In the genomic region with DNA sequence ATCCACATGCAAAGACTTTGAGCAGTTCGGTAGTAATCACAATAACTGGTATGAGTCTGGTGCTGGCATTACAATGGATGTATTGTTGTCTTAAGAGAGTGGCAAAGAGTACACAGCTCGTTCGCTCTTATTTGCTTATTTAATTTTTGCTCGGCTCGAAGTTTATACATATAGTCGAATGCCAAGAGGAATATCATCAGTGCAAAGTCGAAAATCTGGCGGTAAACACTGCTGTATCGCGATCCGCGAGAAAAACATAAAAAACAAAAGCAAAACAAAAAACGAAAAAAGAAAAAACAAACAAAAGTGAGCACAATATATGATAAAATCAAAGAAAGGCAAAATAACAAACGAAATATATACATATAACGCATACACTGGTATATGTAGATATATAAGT, we compare ENCODE assay signal across 5 fruit fly cellular contexts.
A peak's percentile ranks its signal among the peaks of the same experiment; 100 is the strongest.
TF ChIP-seq lines count a peak whose summit lies in the region.

A gene (plus strand): TSS at position 194 of the 400 bp plus-strand sequence.

- no peak for TF ChIP-seq CTCF in whole organism, embryonic (GFP tag; optimal IDR thresholded peaks at IDR 0.05; lab: Kevin White, UChicago)

TF ChIP-seq in whole organism, adult, 20 proteins besides CTCF, POLR2A, EP300 and RAD21 (continues in another document):
- TF ChIP-seq CG5204 (GFP tag; optimal IDR thresholded peaks at IDR 0.05; lab: Kevin White, UChicago) (peak; percentile 84), Crg-1 (GFP tag; optimal IDR thresholded peaks at IDR 0.05; lab: Kevin White, UChicago) (peak; percentile 31), toe (GFP tag; optimal IDR thresholded peaks at IDR 0.05; lab: Kevin White, UChicago) (peak; percentile 95), CG11617 (GFP tag; optimal IDR thresholded peaks at IDR 0.05; lab: Kevin White, UChicago) (peak; percentile 91), cic (GFP tag; optimal IDR thresholded peaks at IDR 0.05; lab: Kevin White, UChicago) (peak; percentile 58), Mnt (GFP tag; optimal IDR thresholded peaks at IDR 0.05; lab: Kevin White, UChicago) (peak; percentile 45), CG7101 (tag; optimal IDR thresholded peaks at IDR 0.05; lab: Kevin White, UChicago) (peak; percentile 53), Clk (GFP tag; optimal IDR thresholded peaks at IDR 0.05; lab: Kevin White, UChicago) (peak; percentile 25), cnc (optimal IDR thresholded peaks at IDR 0.05; lab: Kevin White, UChicago) (no peak), CG1620 (GFP tag; optimal IDR thresholded peaks at IDR 0.05; lab: Kevin White, UChicago) (peak; percentile 66), CG33017 (tag; optimal IDR thresholded peaks at IDR 0.05; lab: Kevin White, UChicago) (peak; percentile 75), bab1 (GFP tag; optimal IDR thresholded peaks at IDR 0.05; lab: Kevin White, UChicago) (no peak), pad (GFP tag; optimal IDR thresholded peaks at IDR 0.05; lab: Kevin White, UChicago) (peak; percentile 25), kay (GFP tag; lab: Kevin White, UChicago; ENCODE audit: borderline replicate concordance) (peak; percentile 99), ovo (GFP tag; optimal IDR thresholded peaks at IDR 0.05; lab: Kevin White, UChicago) (peak; percentile 53), CG12768 (GFP tag; optimal IDR thresholded peaks at IDR 0.05; lab: Kevin White, UChicago) (peak; percentile 91), Hr96 (GFP tag; optimal IDR thresholded peaks at IDR 0.05; lab: Kevin White, UChicago) (peak; percentile 94)

TF ChIP-seq in whole organism, embryonic, 481 proteins besides CTCF, POLR2A, EP300 and RAD21 (continues in another document):
- TF ChIP-seq Stat92E (GFP tag; optimal IDR thresholded peaks at IDR 0.05; lab: Kevin White, UChicago) (peak in 1 of 3 experiments; percentile 32), gro (GFP tag; optimal IDR thresholded peaks at IDR 0.05; lab: Kevin White, UChicago) (peak; percentile 30), CG15073 (GFP tag; optimal IDR thresholded peaks at IDR 0.05; lab: Kevin White, UChicago) (no peak), CG6765 (GFP tag; optimal IDR thresholded peaks at IDR 0.05; lab: Kevin White, UChicago) (peak; percentile 24), HHEX (GFP tag; optimal IDR thresholded peaks at IDR 0.05; lab: Kevin White, UChicago) (peak; percentile 24), nom (GFP tag; optimal IDR thresholded peaks at IDR 0.05; lab: Kevin White, UChicago) (peak; percentile 100), Deaf1 (tag; optimal IDR thresholded peaks at IDR 0.05; lab: Kevin White, UChicago) (peak; percentile 42), hb (GFP tag; IDR thresholded peaks at IDR 0.05; lab: Robert Waterston, UW; ENCODE audit: partially characterized antibody) (no peak), Hmr (GFP tag; optimal IDR thresholded peaks at IDR 0.05; lab: Kevin White, UChicago) (peak; percentile 55), amos (GFP tag; IDR thresholded peaks at IDR 0.05; lab: Robert Waterston, UW; ENCODE audit: partially characterized antibody) (no peak; the same call in 1 of the 2 replicates), sob (GFP tag; IDR thresholded peaks at IDR 0.05; lab: Robert Waterston, UW) (peak; percentile 53; the same call in 1 of the 2 replicates), CG3281 (GFP tag; optimal IDR thresholded peaks at IDR 0.05; lab: Kevin White, UChicago) (peak; percentile 21), Nf-YC (tag; optimal IDR thresholded peaks at IDR 0.05; lab: Kevin White, UChicago) (no peak), Dref (GFP tag; IDR thresholded peaks at IDR 0.05; lab: Robert Waterston, UW) (no peak), lab (GFP tag; optimal IDR thresholded peaks at IDR 0.05; lab: Kevin White, UChicago) (peak; percentile 62), CG32532 (GFP tag; IDR thresholded peaks at IDR 0.05; lab: Robert Waterston, UW) (peak; percentile 41; the same call in 1 of the 2 replicates)

TF ChIP-seq in whole organism, prepupa, 60 proteins besides CTCF, POLR2A, EP300 and RAD21 (continues in another document):
- peak; percentile 88 for TF ChIP-seq CG8632 (GFP tag; optimal IDR thresholded peaks at IDR 0.05; lab: Kevin White, UChicago)
- TF ChIP-seq CG16779 (tag; optimal IDR thresholded peaks at IDR 0.05; lab: Kevin White, UChicago): peak; percentile 99
- TF ChIP-seq CG4318 (GFP tag; optimal IDR thresholded peaks at IDR 0.05; lab: Kevin White, UChicago): peak; percentile 55
- peak; percentile 100 for TF ChIP-seq ss (GFP tag; optimal IDR thresholded peaks at IDR 0.05; lab: Kevin White, UChicago)
- peak; percentile 39 for TF ChIP-seq CG31627 (GFP tag; optimal IDR thresholded peaks at IDR 0.05; lab: Kevin White, UChicago)
- TF ChIP-seq fd85E (GFP tag; optimal IDR thresholded peaks at IDR 0.05; lab: Kevin White, UChicago): peak; percentile 87
- TF ChIP-seq Ets96B (tag; optimal IDR thresholded peaks at IDR 0.05; lab: Kevin White, UChicago): peak; percentile 98
- peak; percentile 86 for TF ChIP-seq Met (GFP tag; optimal IDR thresholded peaks at IDR 0.05; lab: Kevin White, UChicago)
- TF ChIP-seq esn (GFP tag; optimal IDR thresholded peaks at IDR 0.05; lab: Kevin White, UChicago): peak; percentile 84
- peak; percentile 91 for TF ChIP-seq CG34406 (GFP tag; optimal IDR thresholded peaks at IDR 0.05; lab: Kevin White, UChicago)
- TF ChIP-seq spab (GFP tag; optimal IDR thresholded peaks at IDR 0.05; lab: Kevin White, UChicago): peak; percentile 98
- TF ChIP-seq Ets21C (GFP tag; optimal IDR thresholded peaks at IDR 0.05; lab: Kevin White, UChicago): peak; percentile 42
- peak; percentile 87; the same call in 1 of the 2 replicates for TF ChIP-seq CG11294 (GFP tag; IDR thresholded peaks at IDR 0.05; lab: Robert Waterston, UW)
- peak; percentile 99 for TF ChIP-seq CG6854 (GFP tag; optimal IDR thresholded peaks at IDR 0.05; lab: Kevin White, UChicago)
- TF ChIP-seq Gug (GFP tag; IDR thresholded peaks at IDR 0.05; lab: Robert Waterston, UW): peak; percentile 95
- TF ChIP-seq Eip93F (GFP tag; optimal IDR thresholded peaks at IDR 0.05; lab: Kevin White, UChicago): peak; percentile 63
- peak; percentile 99 for TF ChIP-seq CG6163 (GFP tag; IDR thresholded peaks at IDR 0.05; lab: Robert Waterston, UW)
- TF ChIP-seq vri (GFP tag; optimal IDR thresholded peaks at IDR 0.05; lab: Kevin White, UChicago): peak; percentile 95

TF ChIP-seq in whole organism, pupa, 21 proteins besides CTCF, POLR2A, EP300 and RAD21 (continues in another document):
- TF ChIP-seq fd96Ca (GFP tag; IDR thresholded peaks at IDR 0.05; lab: Robert Waterston, UW) (peak; percentile 98), EcR (GFP tag; optimal IDR thresholded peaks at IDR 0.05; lab: Kevin White, UChicago) (peak; percentile 80), CG10348 (GFP tag; IDR thresholded peaks at IDR 0.05; lab: Robert Waterston, UW) (no peak), Snoo (tag; optimal IDR thresholded peaks at IDR 0.05; lab: Kevin White, UChicago) (peak; percentile 98), gl (tag; optimal IDR thresholded peaks at IDR 0.05; lab: Kevin White, UChicago) (peak; percentile 100), CG32121 (GFP tag; IDR thresholded peaks at IDR 0.05; lab: Robert Waterston, UW) (peak; percentile 99), CG15710 (tag; optimal IDR thresholded peaks at IDR 0.05; lab: Kevin White, UChicago) (peak; percentile 97), CG9948 (tag; optimal IDR thresholded peaks at IDR 0.05; lab: Kevin White, UChicago) (peak; percentile 90), CG4496 (GFP tag; IDR thresholded peaks at IDR 0.05; lab: Robert Waterston, UW) (peak; percentile 99), CG34367 (tag; optimal IDR thresholded peaks at IDR 0.05; lab: Kevin White, UChicago) (peak; percentile 99), D1 (tag; optimal IDR thresholded peaks at IDR 0.05; lab: Kevin White, UChicago) (peak; percentile 84), CG8159 (tag; optimal IDR thresholded peaks at IDR 0.05; lab: Kevin White, UChicago) (peak; percentile 93), Ets98B (GFP tag; IDR thresholded peaks at IDR 0.05; lab: Robert Waterston, UW) (peak; percentile 99), Pif1B (GFP tag; optimal IDR thresholded peaks at IDR 0.05; lab: Kevin White, UChicago) (peak; percentile 99), rn (GFP tag; IDR thresholded peaks at IDR 0.05; lab: Robert Waterston, UW) (peak; percentile 99), CG13204 (GFP tag; optimal IDR thresholded peaks at IDR 0.05; lab: Kevin White, UChicago) (peak; percentile 99), Pif1A (GFP tag; optimal IDR thresholded peaks at IDR 0.05; lab: Kevin White, UChicago) (peak; percentile 99), CG12605 (GFP tag; IDR thresholded peaks at IDR 0.05; lab: Robert Waterston, UW) (peak; percentile 100), CG8301 (tag; optimal IDR thresholded peaks at IDR 0.05; lab: Kevin White, UChicago) (peak; percentile 97), CG17806 (tag; optimal IDR thresholded peaks at IDR 0.05; lab: Kevin White, UChicago) (peak; percentile 94)

TF ChIP-seq in whole organism, wandering third instar larva, 38 proteins besides CTCF, POLR2A, EP300 and RAD21 (continues in another document):
- no peak for TF ChIP-seq pan (optimal IDR thresholded peaks at IDR 0.05; lab: Kevin White, UChicago)
- TF ChIP-seq foxo (GFP tag; optimal IDR thresholded peaks at IDR 0.05; lab: Kevin White, UChicago): peak; percentile 1 to 48
- no peak for TF ChIP-seq ey (GFP tag; optimal IDR thresholded peaks at IDR 0.05; lab: Kevin White, UChicago)
- TF ChIP-seq Sp1 (GFP tag; optimal IDR thresholded peaks at IDR 0.05; lab: Kevin White, UChicago): peak; percentile 98
- TF ChIP-seq lola (GFP tag; optimal IDR thresholded peaks at IDR 0.05; lab: Kevin White, UChicago): no peak
- peak; percentile 5 for TF ChIP-seq woc (GFP tag; optimal IDR thresholded peaks at IDR 0.05; lab: Kevin White, UChicago)
- TF ChIP-seq Hnf4 (GFP tag; optimal IDR thresholded peaks at IDR 0.05; lab: Kevin White, UChicago): peak; percentile 97
- peak; percentile 75 for TF ChIP-seq fru (GFP tag; optimal IDR thresholded peaks at IDR 0.05; lab: Kevin White, UChicago)
- no peak for TF ChIP-seq Hr78 (GFP tag; optimal IDR thresholded peaks at IDR 0.05; lab: Kevin White, UChicago)
- peak; percentile 70 for TF ChIP-seq rgr (GFP tag; optimal IDR thresholded peaks at IDR 0.05; lab: Kevin White, UChicago)
- TF ChIP-seq h (GFP tag; optimal IDR thresholded peaks at IDR 0.05; lab: Kevin White, UChicago): peak; percentile 64
- no peak for TF ChIP-seq Dif (GFP tag; optimal IDR thresholded peaks at IDR 0.05; lab: Kevin White, UChicago; ENCODE audit: partially characterized antibody)
- peak; percentile 66 for TF ChIP-seq Jra (GFP tag; optimal IDR thresholded peaks at IDR 0.05; lab: Kevin White, UChicago)
- TF ChIP-seq CrebA (GFP tag; optimal IDR thresholded peaks at IDR 0.05; lab: Kevin White, UChicago; ENCODE audit: borderline replicate concordance): peak; percentile 94
- TF ChIP-seq Myc (optimal IDR thresholded peaks at IDR 0.05; lab: Kevin White, UChicago): no peak
- peak; percentile 85 for TF ChIP-seq Hr83 (GFP tag; optimal IDR thresholded peaks at IDR 0.05; lab: Kevin White, UChicago; ENCODE audit: poor library complexity, severe bottlenecking)
- peak; percentile 89 for TF ChIP-seq Rel (GFP tag; optimal IDR thresholded peaks at IDR 0.05; lab: Kevin White, UChicago)
- peak; percentile 75 for TF ChIP-seq Rel (tag; optimal IDR thresholded peaks at IDR 0.05; lab: Kevin White, UChicago)
- no peak for TF ChIP-seq N (GFP tag; optimal IDR thresholded peaks at IDR 0.05; lab: Kevin White, UChicago)
- TF ChIP-seq Dfd (GFP tag; optimal IDR thresholded peaks at IDR 0.05; lab: Kevin White, UChicago): no peak
- TF ChIP-seq Mio (GFP tag; optimal IDR thresholded peaks at IDR 0.05; lab: Kevin White, UChicago): no peak
- TF ChIP-seq br (GFP tag; optimal IDR thresholded peaks at IDR 0.05; lab: Kevin White, UChicago): peak; percentile 64
